Worm (Caenorhabditis elegans) whole organism, late embryonic: ENCODE measurements around the gene W01B6.6.

Experiments used
- F13H6.1 ChIP-seq: sonication (generic microtip); optimal IDR thresholded peaks from 2 replicates; lab custom pipeline; 2016; ENCODE audit warnings: missing genetic modification characterization, missing compliant biosample characterization
- K09A11.1 ChIP-seq: sonication (generic microtip); optimal IDR thresholded peaks from 2 replicates; lab custom pipeline; 2017; ENCODE audit warnings: antibody characterized with exemption, mild to moderate bottlenecking, missing genetic modification characterization, missing compliant biosample characterization; ENCODE audit not compliant: insufficient read depth
- T23F11.4 ChIP-seq: fragments of 200-800 bp; sonication (Bioruptor generic); optimal IDR thresholded peaks from 2 replicates; lab custom pipeline; 2018; ENCODE audit warnings: mild to moderate bottlenecking, missing genetic modification characterization, missing compliant biosample characterization
- Y22D7AL.16 ChIP-seq: sonication (generic microtip); optimal IDR thresholded peaks from 2 replicates; lab custom pipeline; 2016; ENCODE audit warnings: missing genetic modification characterization, missing compliant biosample characterization
- ahr-1 ChIP-seq: sonication (generic microtip); optimal IDR thresholded peaks from 2 replicates; lab custom pipeline; 2016; ENCODE audit warnings: missing genetic modification characterization, missing compliant biosample characterization
- ama-1 ChIP-seq: fragments of 150-350 bp; optimal IDR thresholded peaks from 2 replicates; lab custom pipeline; 2014
- ceh-14 ChIP-seq: sonication (generic microtip); optimal IDR thresholded peaks from 2 replicates; lab custom pipeline; 2016; ENCODE audit warnings: missing genotype, missing genetic modification characterization, missing compliant biosample characterization
- ceh-18 ChIP-seq: sonication (generic microtip); optimal IDR thresholded peaks from 2 replicates; lab custom pipeline; 2016; ENCODE audit warnings: missing genetic modification characterization, missing compliant biosample characterization
- ceh-19 ChIP-seq: fragments of 200-800 bp; sonication (Bioruptor generic); optimal IDR thresholded peaks from 2 replicates; lab custom pipeline; 2018; ENCODE audit warnings: mild to moderate bottlenecking, missing genetic modification characterization, missing compliant biosample characterization
- ceh-2 ChIP-seq: sonication (generic microtip); optimal IDR thresholded peaks from 2 replicates; lab custom pipeline; 2016; ENCODE audit warnings: missing genotype, missing genetic modification characterization, missing compliant biosample characterization
- ceh-24 ChIP-seq: sonication (generic microtip); optimal IDR thresholded peaks from 2 replicates; lab custom pipeline; 2016; ENCODE audit warnings: mild to moderate bottlenecking, missing genetic modification characterization, missing compliant biosample characterization
- ceh-30 ChIP-seq: fragments of 150-350 bp; optimal IDR thresholded peaks from 2 replicates; lab custom pipeline; 2014; ENCODE audit warnings: missing biosample characterization, missing genetic modification characterization
- ceh-34 ChIP-seq: sonication (generic microtip); optimal IDR thresholded peaks from 2 replicates; lab custom pipeline; 2016; ENCODE audit warnings: mild to moderate bottlenecking, missing genetic modification characterization, missing compliant biosample characterization
- ceh-6 ChIP-seq: fragments of 200-800 bp; sonication (Bioruptor generic); optimal IDR thresholded peaks from 2 replicates; lab custom pipeline; 2018; ENCODE audit warnings: mild to moderate bottlenecking, missing genetic modification characterization, missing compliant biosample characterization
- che-1 ChIP-seq: sonication (generic microtip); optimal IDR thresholded peaks from 2 replicates; lab custom pipeline; 2016; ENCODE audit warnings: mild to moderate bottlenecking, missing genetic modification characterization, missing compliant biosample characterization
- dve-1 ChIP-seq: sonication (generic microtip); optimal IDR thresholded peaks from 2 replicates; lab custom pipeline; 2017; ENCODE audit warnings: antibody characterized with exemption, mild to moderate bottlenecking, missing genetic modification characterization, missing compliant biosample characterization
- elt-2 ChIP-seq: sonication (generic microtip); optimal IDR thresholded peaks from 2 replicates; lab custom pipeline; 2016; ENCODE audit warnings: missing genetic modification reagents, missing genetic modification characterization, missing compliant biosample characterization
- fkh-6 ChIP-seq: sonication (generic microtip); optimal IDR thresholded peaks from 2 replicates; lab custom pipeline; 2016; ENCODE audit warnings: missing genetic modification characterization, missing compliant biosample characterization
- gmeb-2 ChIP-seq: sonication (generic microtip); optimal IDR thresholded peaks from 2 replicates; lab custom pipeline; 2016; ENCODE audit warnings: missing genetic modification characterization, inconsistent platforms, missing compliant biosample characterization
- hlh-13 ChIP-seq: fragments of 200-800 bp; sonication (Bioruptor generic); optimal IDR thresholded peaks from 2 replicates; lab custom pipeline; 2018; ENCODE audit warnings: mild to moderate bottlenecking, missing genetic modification characterization, missing compliant biosample characterization
- hlh-15 ChIP-seq: sonication (generic microtip); optimal IDR thresholded peaks from 2 replicates; lab custom pipeline; 2016; ENCODE audit warnings: missing genetic modification characterization, missing compliant biosample characterization
- hlh-30 ChIP-seq: sonication (generic microtip); optimal IDR thresholded peaks from 2 replicates; lab custom pipeline; 2017; ENCODE audit warnings: antibody characterized with exemption, missing genetic modification characterization, missing compliant biosample characterization; ENCODE audit not compliant: insufficient read depth
- hlh-6 ChIP-seq: sonication (generic microtip); optimal IDR thresholded peaks from 2 replicates; lab custom pipeline; 2016; ENCODE audit warnings: missing genotype, missing genetic modification characterization, missing compliant biosample characterization
- nhr-11 ChIP-seq: fragments of 150-350 bp; optimal IDR thresholded peaks from 2 replicates; lab custom pipeline; 2014; ENCODE audit warnings: missing biosample characterization, missing genetic modification characterization
- nhr-232 ChIP-seq: sonication (generic microtip); optimal IDR thresholded peaks from 2 replicates; lab custom pipeline; 2016; ENCODE audit warnings: missing genetic modification characterization, missing compliant biosample characterization
- odd-2 ChIP-seq: sonication (generic microtip); optimal IDR thresholded peaks from 2 replicates; lab custom pipeline; 2017; ENCODE audit warnings: antibody characterized with exemption, mild to moderate bottlenecking, missing genetic modification characterization, missing compliant biosample characterization
- pat-9 ChIP-seq: fragments of 200-800 bp; sonication (Bioruptor generic); optimal IDR thresholded peaks from 2 replicates; lab custom pipeline; 2018; ENCODE audit warnings: mild to moderate bottlenecking, missing genetic modification characterization, moderate library complexity, missing compliant biosample characterization
- pha-2 ChIP-seq: sonication (generic microtip); optimal IDR thresholded peaks from 2 replicates; lab custom pipeline; 2017; ENCODE audit warnings: mild to moderate bottlenecking, missing genetic modification characterization, missing compliant biosample characterization
- pha-4 ChIP-seq: fragments of 150-350 bp; optimal IDR thresholded peaks from 2 replicates; lab custom pipeline; 2018; ENCODE audit warnings: missing biosample characterization, missing genetic modification reagents, missing genetic modification characterization
- pqm-1 ChIP-seq: sonication (generic microtip); optimal IDR thresholded peaks from 2 replicates; lab custom pipeline; 2016; ENCODE audit warnings: missing genetic modification characterization, missing compliant biosample characterization
- pros-1 ChIP-seq: fragments of 150-350 bp; optimal IDR thresholded peaks from 2 replicates; lab custom pipeline; 2014; ENCODE audit warnings: missing biosample characterization, missing genetic modification reagents, missing genetic modification characterization
- ref-2 ChIP-seq: sonication (generic microtip); optimal IDR thresholded peaks from 2 replicates; lab custom pipeline; 2016; ENCODE audit warnings: missing genetic modification characterization, missing compliant biosample characterization
- sox-2 ChIP-seq: fragments of 200-800 bp; sonication (Bioruptor generic); IDR thresholded peaks from 2 replicates; pipeline ENCODE4 v1.3.6; 2022; ENCODE audit warnings: missing genetic modification reagents, missing genetic modification characterization, missing compliant biosample characterization
- sox-4 ChIP-seq: sonication (generic microtip); optimal IDR thresholded peaks from 2 replicates; lab custom pipeline; 2017; ENCODE audit warnings: mild to moderate bottlenecking, missing genetic modification characterization, inconsistent platforms, missing compliant biosample characterization
- ttx-3 ChIP-seq: sonication (generic microtip); optimal IDR thresholded peaks from 2 replicates; lab custom pipeline; 2016; ENCODE audit warnings: missing genetic modification reagents, missing genetic modification characterization, missing compliant biosample characterization
- unc-42 ChIP-seq: sonication (generic microtip); optimal IDR thresholded peaks from 2 replicates; lab custom pipeline; 2016; ENCODE audit warnings: missing genotype, missing genetic modification characterization, missing compliant biosample characterization
- unc-55 ChIP-seq: sonication (generic microtip); optimal IDR thresholded peaks from 2 replicates; lab custom pipeline; 2017; ENCODE audit warnings: missing biosample characterization, missing genetic modification reagents, missing genetic modification characterization

W01B6.6 gene

DNA sequence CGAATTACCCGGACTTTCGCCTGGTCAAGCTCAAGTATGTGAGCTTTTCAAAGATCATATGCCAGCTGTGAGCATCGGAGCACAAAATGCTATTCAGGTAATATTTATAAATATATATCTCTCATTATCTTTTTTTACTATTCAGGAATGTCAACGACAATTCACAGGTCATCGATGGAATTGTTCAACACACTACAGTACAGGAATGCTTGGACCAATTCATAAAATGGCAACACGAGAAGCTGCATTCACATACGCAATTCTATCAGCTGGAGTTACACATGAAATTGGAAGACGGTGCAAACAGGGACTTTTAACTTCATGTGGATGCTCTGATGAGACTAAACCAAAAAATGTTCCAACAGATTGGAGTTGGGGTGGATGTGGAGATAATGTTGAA, 12.7 kb upstream of the W01B6.6 start:
- TF ChIP-seq dve-1 (tag; lab: Kevin White, UChicago) (no peak), K09A11.1 (tag; lab: Kevin White, UChicago) (no peak), pros-1 (tag; lab: Kevin White, UChicago) (no peak), odd-2 (tag; lab: Kevin White, UChicago) (no peak), T23F11.4 (GFP tag; lab: Kevin White, UChicago) (no peak), pha-4 (tag; lab: Kevin White, UChicago) (no peak), ceh-24 (tag; lab: Kevin White, UChicago) (no peak), nhr-232 (tag; lab: Kevin White, UChicago) (no peak), ceh-19 (GFP tag; lab: Kevin White, UChicago) (no peak), pat-9 (tag; lab: Kevin White, UChicago) (no peak), ceh-18 (tag; lab: Kevin White, UChicago) (no peak), hlh-30 (tag; lab: Kevin White, UChicago) (no peak), Y22D7AL.16 (tag; lab: Kevin White, UChicago) (no peak), hlh-15 (no peak), ceh-2 (tag; lab: Kevin White, UChicago) (no peak), ttx-3 (tag; lab: Kevin White, UChicago) (no peak), F13H6.1 (tag; lab: Kevin White, UChicago) (no peak)

DNA sequence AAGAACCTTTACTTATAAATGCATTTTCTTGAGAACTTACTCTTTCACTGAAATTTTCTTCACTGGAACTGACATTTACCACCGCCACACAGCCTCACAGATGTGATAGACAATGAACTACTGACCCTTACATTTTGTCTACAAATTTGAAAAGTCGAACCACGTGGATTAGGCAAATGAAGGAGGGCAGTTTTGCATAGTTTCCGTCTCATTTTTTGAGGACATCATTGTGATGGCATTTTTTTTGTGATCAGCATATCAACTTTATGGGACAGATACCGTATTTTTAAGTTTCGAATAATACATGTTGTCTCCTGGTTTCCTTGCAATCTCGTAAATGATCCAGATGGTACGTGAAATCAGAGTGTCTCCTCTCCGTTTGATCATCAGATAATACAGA, 8.4 kb upstream of the W01B6.6 start, which contains the start of gene W01B6.3:
W01B6.3 (minus strand) TSS at position 101 of the 400 bp plus-strand sequence.
- TF ChIP-seq ceh-2 (tag; lab: Kevin White, UChicago) = no peak
- TF ChIP-seq, all 69 proteins: peak for 0

DNA sequence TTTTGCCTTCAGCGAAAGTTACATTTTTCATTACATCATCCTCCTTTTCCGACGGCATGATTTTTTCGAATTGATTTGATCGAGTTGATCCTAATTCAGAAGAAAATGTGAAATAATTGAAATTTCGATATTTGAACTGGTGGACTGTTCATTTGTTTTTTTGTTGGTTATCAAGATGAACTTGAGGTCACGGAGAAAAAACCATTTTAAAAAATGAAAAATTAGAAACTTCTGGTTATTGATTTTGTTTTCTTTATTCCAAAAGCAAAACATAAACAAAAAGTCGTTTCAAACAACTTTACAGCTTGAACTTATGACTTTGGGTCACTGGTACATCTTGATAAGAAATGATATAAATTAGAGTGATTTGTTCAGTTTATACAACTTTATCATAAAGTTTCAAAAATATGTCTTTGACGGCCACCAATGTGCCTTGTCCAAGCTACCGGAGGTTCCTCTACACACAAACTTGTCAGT, 5.8 kb upstream of the W01B6.6 start, which contains the start of the genes ttbk-4 and W01B6.4:
ttbk-4 (minus strand) TSS at position 101 of the 477 bp plus-strand sequence.
W01B6.4 (plus strand) TSS at position 427 of the 477 bp plus-strand sequence.
- TF ChIP-seq Y22D7AL.16 (tag; lab: Kevin White, UChicago) (no peak), ahr-1 (no peak), ceh-18 (tag; lab: Kevin White, UChicago) (no peak), ama-1 (no peak)

DNA sequence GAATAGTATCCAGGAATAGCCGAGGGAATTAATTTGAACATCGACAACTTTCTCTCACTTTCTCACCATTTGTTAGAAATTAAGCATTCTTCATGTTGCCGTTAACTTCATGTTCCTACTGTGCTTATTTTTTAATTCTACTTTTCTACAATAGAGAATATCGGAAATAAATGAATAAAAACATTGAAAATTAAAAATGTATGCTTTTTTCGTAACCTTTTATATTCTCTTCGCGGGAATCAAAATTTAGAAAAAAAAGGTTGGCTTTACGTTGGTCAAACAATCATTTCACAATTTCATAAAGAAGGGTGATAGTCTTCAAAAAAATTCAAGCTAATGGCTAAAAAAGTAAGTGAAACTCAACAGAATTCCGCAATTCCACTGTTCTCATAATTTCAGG, 5.0 kb upstream of the W01B6.6 start, which contains the start of gene W01B6.5:
W01B6.5 (plus strand) TSS at position 301 of the 400 bp plus-strand sequence.
- TF ChIP-seq ceh-34 (tag; lab: Kevin White, UChicago) = no peak
- TF ChIP-seq, all 69 proteins: peak for 0

DNA sequence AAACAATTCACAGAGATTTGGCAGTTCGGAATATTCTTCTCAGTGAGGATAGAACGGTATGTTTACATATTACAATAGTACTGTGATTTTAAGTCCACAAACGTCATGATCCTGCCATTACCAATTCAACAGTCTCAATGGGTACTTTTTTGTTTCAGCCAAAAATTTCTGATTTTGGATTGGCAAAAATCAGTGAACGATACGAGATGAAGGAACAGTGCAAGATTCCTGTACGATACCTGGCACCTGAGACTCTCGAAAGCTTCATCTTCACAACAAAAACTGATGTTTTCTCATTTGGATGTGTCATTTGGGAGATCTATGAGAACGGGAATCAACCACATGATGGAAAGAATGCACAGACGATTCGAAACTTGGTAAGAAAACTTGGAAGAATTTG, 2.9 kb upstream of the W01B6.6 start:
- no peak for TF ChIP-seq sox-4 (tag; lab: Kevin White, UChicago)
- no peak for TF ChIP-seq sox-2 (GFP tag; lab: Robert Waterston, UW)
- no peak for TF ChIP-seq unc-55 (GFP tag; lab: Kevin White, UChicago)
- no peak for TF ChIP-seq gmeb-2 (tag; lab: Kevin White, UChicago)
- no peak for TF ChIP-seq hlh-6 (tag; lab: Kevin White, UChicago)
- TF ChIP-seq ceh-6 (GFP tag; lab: Kevin White, UChicago) = no peak
- TF ChIP-seq che-1 (tag; lab: Kevin White, UChicago) = no peak
- TF ChIP-seq hlh-13 (GFP tag; lab: Kevin White, UChicago) = no peak
- no peak for TF ChIP-seq fkh-6 (tag; lab: Kevin White, UChicago)
- no peak for TF ChIP-seq ceh-30 (tag; lab: Kevin White, UChicago)
- no peak for TF ChIP-seq ref-2 (tag; lab: Kevin White, UChicago)
- no peak for TF ChIP-seq elt-2
- no peak for TF ChIP-seq pqm-1 (tag; lab: Kevin White, UChicago)
- no peak for TF ChIP-seq nhr-11 (tag; lab: Kevin White, UChicago)
- TF ChIP-seq pha-2 = no peak
- no peak for TF ChIP-seq ahr-1
- no peak for TF ChIP-seq unc-42 (tag; lab: Kevin White, UChicago)
- no peak for TF ChIP-seq ceh-14 (tag; lab: Kevin White, UChicago)
